Fruit fly (Drosophila melanogaster): ENCODE results near the gene CG14309.
A peak's percentile ranks its signal among the peaks of the same experiment; 100 is the strongest.

CG14309 gene

dm6 chr3R:18412279-18413214 lies 27.7 kb upstream of the CG14309 start, which contains the start of gene CG31122 (continued):
- no peak for TF ChIP-seq CG8319 (GFP tag; optimal IDR thresholded peaks at IDR 0.05)
- no peak for TF ChIP-seq CG11762 (GFP tag; optimal IDR thresholded peaks at IDR 0.05; ENCODE audit: insufficient read depth)
- no peak for TF ChIP-seq Gug (GFP tag; IDR thresholded peaks at IDR 0.05)
- peak; percentile 54 for TF ChIP-seq CG3919 (GFP tag; optimal IDR thresholded peaks at IDR 0.05)
- peak; percentile 37 for TF ChIP-seq Eip75B (GFP tag; optimal IDR thresholded peaks at IDR 0.05)
- no peak for TF ChIP-seq CG32006 (GFP tag; optimal IDR thresholded peaks at IDR 0.05)
- no peak for TF ChIP-seq Eip93F (GFP tag; optimal IDR thresholded peaks at IDR 0.05)
- no peak for TF ChIP-seq CG8119 (GFP tag; IDR thresholded peaks at IDR 0.05)
- peak; percentile 91 for TF ChIP-seq fkh (GFP tag; optimal IDR thresholded peaks at IDR 0.05)
- no peak for TF ChIP-seq Sox15 (GFP tag; optimal IDR thresholded peaks at IDR 0.05)
- no peak for TF ChIP-seq Smox (GFP tag; optimal IDR thresholded peaks at IDR 0.05)
- TF ChIP-seq esn (GFP tag; optimal IDR thresholded peaks at IDR 0.05), result no peak
- no peak for TF ChIP-seq topi (GFP tag; optimal IDR thresholded peaks at IDR 0.05)
- peak; percentile 39 for TF ChIP-seq Hr39 (GFP tag; optimal IDR thresholded peaks at IDR 0.05)
- no peak for TF ChIP-seq CG9139 (GFP tag; optimal IDR thresholded peaks at IDR 0.05)
- TF ChIP-seq CG6276 (GFP tag; optimal IDR thresholded peaks at IDR 0.05), result no peak
- no peak for TF ChIP-seq CG6808 (GFP tag; optimal IDR thresholded peaks at IDR 0.05)
- no peak for TF ChIP-seq Ets96B (tag; optimal IDR thresholded peaks at IDR 0.05)
- TF ChIP-seq Eip78C (GFP tag), result peak; percentile 82
- TF ChIP-seq acj6 (GFP tag; optimal IDR thresholded peaks at IDR 0.05), result no peak
- TF ChIP-seq cyc (GFP tag; optimal IDR thresholded peaks at IDR 0.05), result peak; percentile 31
- peak; percentile 22; the same call in 1 of the 3 replicates for TF ChIP-seq CG6163 (GFP tag; IDR thresholded peaks at IDR 0.05)
- peak; percentile 9 for TF ChIP-seq CG34406 (GFP tag; optimal IDR thresholded peaks at IDR 0.05)
- no peak for TF ChIP-seq pdm3 (GFP tag; optimal IDR thresholded peaks at IDR 0.05)
- TF ChIP-seq fd85E (GFP tag; optimal IDR thresholded peaks at IDR 0.05), result no peak
- no peak for TF ChIP-seq Blimp-1 (GFP tag; optimal IDR thresholded peaks at IDR 0.05)
- no peak for TF ChIP-seq CG10669 (GFP tag; optimal IDR thresholded peaks at IDR 0.05)
- TF ChIP-seq ss (GFP tag; optimal IDR thresholded peaks at IDR 0.05), result no peak
- no peak for TF ChIP-seq CG4318 (GFP tag; optimal IDR thresholded peaks at IDR 0.05)
- no peak for TF ChIP-seq CG6854 (GFP tag; optimal IDR thresholded peaks at IDR 0.05)
- no peak for TF ChIP-seq CG16779 (tag; optimal IDR thresholded peaks at IDR 0.05)
- no peak for TF ChIP-seq CG8632 (GFP tag; optimal IDR thresholded peaks at IDR 0.05)
- no peak for TF ChIP-seq Sox102F (GFP tag; optimal IDR thresholded peaks at IDR 0.05)

DNA sequence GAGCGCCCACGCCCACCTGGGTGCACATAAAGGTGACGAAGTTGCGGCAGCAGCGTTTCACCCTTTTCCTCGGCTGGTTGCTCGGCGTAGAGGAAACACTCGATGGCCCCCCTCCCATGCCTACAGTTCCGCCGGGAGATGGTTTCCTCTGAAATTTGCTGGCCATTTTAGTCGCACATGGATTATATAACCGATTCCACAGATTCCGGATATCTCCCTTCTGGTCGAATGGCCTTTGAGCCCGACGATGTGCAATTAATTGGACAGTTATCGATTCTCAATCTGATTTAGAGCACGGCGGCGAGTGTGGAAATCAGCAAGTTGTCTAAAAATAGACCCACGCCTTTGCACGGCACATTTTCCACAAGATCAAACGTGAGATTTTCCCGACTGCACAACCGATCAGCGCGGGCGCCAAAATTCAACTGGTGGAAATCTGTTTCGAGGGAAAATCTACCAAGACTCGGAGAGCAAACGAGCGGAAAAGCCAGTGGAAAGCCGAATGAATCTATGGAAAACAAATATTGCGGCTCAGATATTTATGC lies 26.4 kb upstream of the CG14309 start, which contains the start of gene CG10864:
CG10864 (minus strand) TSS at position 427 of the 545 bp plus-strand sequence.
- TF ChIP-seq salr (GFP tag; optimal IDR thresholded peaks at IDR 0.05), result no peak
- no peak for TF ChIP-seq Gug (GFP tag; IDR thresholded peaks at IDR 0.05)
- no peak for TF ChIP-seq vri (GFP tag; optimal IDR thresholded peaks at IDR 0.05)
- no peak for TF ChIP-seq Sox102F (GFP tag; optimal IDR thresholded peaks at IDR 0.05)
- no peak for TF ChIP-seq CG10669 (GFP tag; optimal IDR thresholded peaks at IDR 0.05)
- TF ChIP-seq Eip78C (GFP tag), result no peak
- no peak for TF ChIP-seq CG11294 (GFP tag; IDR thresholded peaks at IDR 0.05)
- no peak for TF ChIP-seq CG8632 (GFP tag; optimal IDR thresholded peaks at IDR 0.05)
- TF ChIP-seq CG7368 (GFP tag; optimal IDR thresholded peaks at IDR 0.05), result no peak
- no peak for TF ChIP-seq CG15336 (GFP tag; IDR thresholded peaks at IDR 0.05)
- no peak for TF ChIP-seq Smox (GFP tag; optimal IDR thresholded peaks at IDR 0.05)

All from whole organism, prepupa.